Worm (Caenorhabditis elegans) whole organism, young adult: Measurements from ENCODE around the gene ifa-4.

ENCODE experiments used
- F52B5.7 ChIP-seq: sonication (generic microtip); optimal IDR thresholded peaks from 2 replicates; lab custom pipeline; 2016; ENCODE audit warnings: mild to moderate bottlenecking, missing genetic modification characterization, missing compliant biosample characterization
- egrh-3 ChIP-seq: fragments of 200-800 bp; sonication (Bioruptor generic); IDR thresholded peaks from 2 replicates; pipeline ENCODE4 v1.3.6; 2022; ENCODE audit warnings: missing genetic modification reagents, missing genetic modification characterization, missing compliant biosample characterization
- snpc-4 ChIP-seq, 5 experiments: fragments of 150-350 bp in 1 of 5; sonication (generic microtip) in 4 of 5; optimal IDR thresholded peaks; 2 replicates each; lab custom pipeline; 2014 to 2018; ENCODE audit warnings: missing genetic modification characterization in 5 of 5, missing biosample characterization in 3 of 5, antibody characterized with exemption in 2 of 5, mild to moderate bottlenecking in 2 of 5, missing compliant biosample characterization in 2 of 5, missing genotype in 2 of 5, moderate library complexity in 2 of 5, missing genetic modification reagents in 1 of 5

DNA sequence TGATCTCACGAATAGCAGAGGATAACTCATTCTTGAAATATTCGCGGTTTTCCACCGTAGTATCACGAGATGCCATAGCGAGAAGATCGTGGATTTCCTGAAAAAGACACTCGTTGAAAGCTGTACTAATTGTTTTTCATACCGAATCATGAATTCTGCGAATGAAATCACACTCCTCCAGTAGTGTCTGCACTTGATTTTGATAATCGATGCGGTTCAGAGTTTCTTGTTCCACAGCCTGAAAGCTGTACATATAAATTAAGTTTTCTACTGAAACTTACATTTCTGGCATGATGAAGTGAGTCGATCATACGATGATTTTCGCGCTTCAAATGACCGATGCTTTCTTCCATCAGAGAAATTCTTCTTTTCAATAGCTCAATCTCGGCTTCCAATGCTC, 1.3 kb downstream of the ifa-4 start:
- TF ChIP-seq egrh-3 (GFP tag; lab: Robert Waterston, UW) (no peak), snpc-4 (GFP tag; optimal IDR thresholded peaks at IDR 0.05; lab: Kevin White, UChicago) (no peak), snpc-4 (tag; optimal IDR thresholded peaks at IDR 0.05; lab: Kevin White, UChicago) (no peak), F52B5.7 (tag; lab: Kevin White, UChicago) (no peak)
